Worm (Caenorhabditis elegans) whole organism, L1 larva: ENCODE results near the gene cgt-3.

ENCODE experiments used
- C04F5.9 ChIP-seq: sonication (generic microtip); optimal IDR thresholded peaks from 2 replicates; lab custom pipeline; 2016; ENCODE audit warnings: missing genetic modification characterization, missing compliant biosample characterization
- blmp-1 ChIP-seq: fragments of 150-350 bp; optimal IDR thresholded peaks from 2 replicates; lab custom pipeline; 2014; ENCODE audit warnings: missing biosample characterization, missing genetic modification characterization
- ceh-63 ChIP-seq: fragments of 200-800 bp; sonication (Bioruptor generic); optimal IDR thresholded peaks from 2 replicates; lab custom pipeline; 2018; ENCODE audit warnings: mild to moderate bottlenecking, missing genetic modification characterization, missing compliant biosample characterization
- ceh-82 ChIP-seq, 3 experiments: fragments of 150-350 bp in 1 of 3; sonication (generic microtip) in 2 of 3; optimal IDR thresholded peaks; 2 replicates each; lab custom pipeline; 2014 to 2017; ENCODE audit warnings: missing biosample characterization in 3 of 3, missing genetic modification characterization in 3 of 3
- dsc-1 ChIP-seq: sonication (generic microtip); optimal IDR thresholded peaks from 2 replicates; lab custom pipeline; 2016; ENCODE audit warnings: mild to moderate bottlenecking, missing genetic modification characterization, missing compliant biosample characterization
- efl-1 ChIP-seq, 4 experiments: fragments of 150-350 bp; optimal IDR thresholded peaks in 3 of 4; peaks in 1 of 4; 1 replicate in 1 of 4; 2 replicates in 3 of 4; lab custom pipeline; 2014; ENCODE audit warnings: missing biosample characterization in 2 of 4, missing genetic modification characterization in 2 of 4, missing genetic modification reagents in 2 of 4
- efl-3 ChIP-seq: fragments of 200-800 bp; sonication (Bioruptor generic); optimal IDR thresholded peaks from 2 replicates; lab custom pipeline; 2018; ENCODE audit warnings: mild to moderate bottlenecking, missing genetic modification characterization, missing compliant biosample characterization
- egl-27 ChIP-seq, 2 experiments: fragments of 150-350 bp in 1 of 2; sonication (generic microtip); optimal IDR thresholded peaks; 3 replicates each; lab custom pipeline; 2017 to 2018; ENCODE audit warnings: missing biosample characterization in 2 of 2, missing genetic modification characterization in 2 of 2, missing genetic modification reagents in 2 of 2
- elt-3 ChIP-seq, 6 experiments: fragments of 150-350 bp in 1 of 6; sonication (generic microtip); optimal IDR thresholded peaks; 2 replicates each; lab custom pipeline; 2017 to 2018; ENCODE audit warnings: missing biosample characterization in 6 of 6, missing genetic modification characterization in 6 of 6, inconsistent platforms in 1 of 6
- fkh-10 ChIP-seq: sonication (generic microtip); optimal IDR thresholded peaks from 2 replicates; lab custom pipeline; 2017; ENCODE audit warnings: missing biosample characterization, missing genetic modification reagents, missing genetic modification characterization
- fkh-8 ChIP-seq: sonication (generic microtip); optimal IDR thresholded peaks from 2 replicates; lab custom pipeline; 2016; ENCODE audit warnings: mild to moderate bottlenecking, missing genetic modification characterization, missing compliant biosample characterization
- fos-1 ChIP-seq: fragments of 150-350 bp; optimal IDR thresholded peaks from 2 replicates; lab custom pipeline; 2014; ENCODE audit warnings: missing biosample characterization, missing genetic modification characterization
- lin-14 ChIP-seq: fragments of 200-800 bp; sonication (Bioruptor generic); optimal IDR thresholded peaks from 2 replicates; lab custom pipeline; 2018; ENCODE audit warnings: mild to moderate bottlenecking, missing genetic modification characterization, moderate library complexity, missing compliant biosample characterization
- lsy-2 ChIP-seq, 2 experiments: fragments of 150-350 bp; optimal IDR thresholded peaks; 2 replicates each; lab custom pipeline; 2014; ENCODE audit warnings: missing biosample characterization in 2 of 2, missing genetic modification characterization in 2 of 2
- mab-9 ChIP-seq: fragments of 200-800 bp; sonication (Bioruptor generic); IDR thresholded peaks from 2 replicates; pipeline ENCODE4 v1.3.6; 2022; ENCODE audit warnings: missing genetic modification reagents, missing genetic modification characterization, missing compliant biosample characterization
- mdl-1 ChIP-seq, 2 experiments: fragments of 150-350 bp; optimal IDR thresholded peaks; 2 replicates each; lab custom pipeline; 2014 to 2017; ENCODE audit warnings: missing biosample characterization in 2 of 2, missing genetic modification characterization in 2 of 2, inconsistent platforms in 1 of 2
- mef-2 ChIP-seq: fragments of 150-350 bp; optimal IDR thresholded peaks from 2 replicates; lab custom pipeline; 2014; ENCODE audit warnings: missing biosample characterization, missing genetic modification characterization
- mep-1 ChIP-seq: fragments of 150-350 bp; optimal IDR thresholded peaks from 2 replicates; lab custom pipeline; 2014; ENCODE audit warnings: missing biosample characterization, missing genetic modification characterization
- nhr-11 ChIP-seq: fragments of 150-350 bp; optimal IDR thresholded peaks from 2 replicates; lab custom pipeline; 2014; ENCODE audit warnings: missing biosample characterization, missing genetic modification characterization
- nhr-12 ChIP-seq: sonication (generic microtip); optimal IDR thresholded peaks from 2 replicates; lab custom pipeline; 2017; ENCODE audit warnings: missing biosample characterization, missing genetic modification characterization
- nhr-47 ChIP-seq: sonication (generic microtip); optimal IDR thresholded peaks from 2 replicates; lab custom pipeline; 2016; ENCODE audit warnings: mild to moderate bottlenecking, missing genetic modification characterization, moderate library complexity, missing compliant biosample characterization
- nhr-71 ChIP-seq: sonication (generic microtip); optimal IDR thresholded peaks from 2 replicates; lab custom pipeline; 2016; ENCODE audit warnings: mild to moderate bottlenecking, missing genetic modification characterization, moderate library complexity, missing compliant biosample characterization
- nhr-84 ChIP-seq: sonication (generic microtip); optimal IDR thresholded peaks from 2 replicates; lab custom pipeline; 2017; ENCODE audit warnings: missing biosample characterization, missing genetic modification characterization
- pqm-1 ChIP-seq: sonication (generic microtip); optimal IDR thresholded peaks from 3 replicates; lab custom pipeline; 2017; ENCODE audit warnings: missing biosample characterization, missing genetic modification characterization
- snu-23 ChIP-seq: sonication (generic microtip); optimal IDR thresholded peaks from 2 replicates; lab custom pipeline; 2016; ENCODE audit warnings: missing genetic modification characterization, missing compliant biosample characterization
- sup-37 ChIP-seq: fragments of 200-800 bp; sonication (Bioruptor generic); optimal IDR thresholded peaks from 2 replicates; lab custom pipeline; 2018; ENCODE audit warnings: mild to moderate bottlenecking, missing genetic modification characterization, missing compliant biosample characterization
- swsn-7 ChIP-seq: sonication (generic microtip); optimal IDR thresholded peaks from 2 replicates; lab custom pipeline; 2016; ENCODE audit warnings: missing genetic modification characterization, missing compliant biosample characterization
- tlp-1 ChIP-seq: fragments of 150-350 bp; optimal IDR thresholded peaks from 2 replicates; lab custom pipeline; 2014; ENCODE audit warnings: missing biosample characterization, missing genetic modification characterization
- zag-1 ChIP-seq: fragments of 150-350 bp; optimal IDR thresholded peaks from 2 replicates; lab custom pipeline; 2014; ENCODE audit warnings: missing biosample characterization, missing genetic modification characterization
- ztf-11 ChIP-seq, 2 experiments: sonication (generic microtip); optimal IDR thresholded peaks; 2 replicates each; lab custom pipeline; 2016 to 2017; ENCODE audit warnings: missing genetic modification characterization in 2 of 2, missing biosample characterization in 1 of 2, missing compliant biosample characterization in 1 of 2
- ztf-4 ChIP-seq: fragments of 150-350 bp; optimal IDR thresholded peaks from 2 replicates; lab custom pipeline; 2014; ENCODE audit warnings: missing biosample characterization, missing genetic modification characterization

cgt-3 gene

DNA sequence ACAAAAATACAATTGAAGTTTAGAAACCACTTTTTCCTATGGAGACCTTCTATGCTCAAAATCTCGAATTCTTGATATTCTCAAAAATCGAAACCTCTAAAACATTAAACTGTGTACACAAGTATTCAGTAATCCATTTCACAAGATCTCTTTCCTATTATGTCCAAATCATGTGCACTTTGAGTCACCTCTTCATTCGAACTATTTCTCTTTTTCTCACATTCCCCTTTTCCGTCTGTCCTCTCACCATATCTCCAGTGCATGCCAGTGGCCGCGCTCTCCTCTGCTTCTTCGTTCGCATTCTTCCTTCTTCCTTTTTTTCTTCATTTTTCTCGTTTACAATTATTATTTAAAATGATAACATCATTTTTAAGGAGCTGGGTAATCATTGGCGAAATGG is 31.5 kb downstream of the cgt-3 start, which contains the start of gene F28B12.1:
Gene F28B12.1, plus strand, starts transcription at position 335 of the 400 bp plus-strand sequence.
- TF ChIP-seq fkh-8 (peak; percentile 86), mep-1 (tag; lab: Kevin White, UChicago) (peak; percentile 44), ztf-11 (tag; optimal IDR thresholded peaks at IDR 0.05; lab: Kevin White, UChicago) (no peak), nhr-71 (tag; lab: Kevin White, UChicago) (peak; percentile 43), blmp-1 (tag; lab: Kevin White, UChicago) (peak; percentile 0), lin-14 (GFP tag; lab: Kevin White, UChicago) (peak; percentile 54), lsy-2 (tag; optimal IDR thresholded peaks at IDR 0.05; lab: Kevin White, UChicago) (peak in 1 of 2 experiments; percentile 21), nhr-47 (tag; lab: Kevin White, UChicago) (peak; percentile 21), dsc-1 (tag; lab: Kevin White, UChicago) (peak; percentile 65), snu-23 (peak; percentile 12), efl-1 (optimal IDR thresholded peaks at IDR 0.05; lab: Kevin White, UChicago) (peak in 1 of 2 experiments; percentile 9), efl-1 (GFP tag; optimal IDR thresholded peaks at IDR 0.05 in 1 of 2; lab: Kevin White, UChicago) (no peak), mef-2 (tag; lab: Kevin White, UChicago) (no peak), fos-1 (tag; lab: Kevin White, UChicago) (no peak), sup-37 (GFP tag; lab: Kevin White, UChicago) (no peak)

- TF ChIP-seq efl-3 (GFP tag; lab: Kevin White, UChicago) (no peak), elt-3 (tag; optimal IDR thresholded peaks at IDR 0.05; lab: Kevin White, UChicago) (no peak), C04F5.9 (tag; lab: Kevin White, UChicago) (no peak), ztf-11 (tag; optimal IDR thresholded peaks at IDR 0.05; lab: Kevin White, UChicago) (no peak), pqm-1 (tag; lab: Kevin White, UChicago) (no peak), egl-27 (tag; optimal IDR thresholded peaks at IDR 0.05; lab: Kevin White, UChicago) (no peak)
Observed at ce11 chrII:5944268-5944667, 33.1 kb downstream of the cgt-3 start, which contains the start of gene B0034.2. Gene B0034.2 (minus strand): TSS chrII:5944368.

DNA sequence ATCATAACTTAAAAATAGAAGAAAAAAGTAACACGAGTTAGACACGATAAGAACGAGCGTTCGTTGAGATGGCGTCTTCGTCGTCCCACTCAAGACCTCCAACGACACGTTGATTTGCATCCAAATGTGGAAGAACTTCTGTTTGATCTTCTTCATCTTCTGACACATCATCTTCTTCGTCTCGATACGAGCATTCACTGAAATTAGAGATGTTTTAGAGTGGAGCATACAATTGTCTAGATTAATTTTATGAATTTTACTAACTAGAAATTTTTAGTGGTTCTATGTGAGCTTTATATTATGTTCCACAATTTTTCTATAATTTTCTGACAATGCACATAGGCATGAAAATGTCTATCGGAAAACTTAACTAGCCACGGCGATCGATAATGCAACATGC is 34.7 kb downstream of the cgt-3 start:
- TF ChIP-seq zag-1 (tag; lab: Kevin White, UChicago) (no peak), efl-1 (optimal IDR thresholded peaks at IDR 0.05; lab: Kevin White, UChicago) (no peak), efl-1 (GFP tag; optimal IDR thresholded peaks at IDR 0.05 in 1 of 2; lab: Kevin White, UChicago) (peak in 1 of 2 experiments; percentile 83), mdl-1 (tag; optimal IDR thresholded peaks at IDR 0.05; lab: Kevin White, UChicago) (no peak), tlp-1 (tag; lab: Kevin White, UChicago) (no peak), nhr-12 (no peak)

DNA sequence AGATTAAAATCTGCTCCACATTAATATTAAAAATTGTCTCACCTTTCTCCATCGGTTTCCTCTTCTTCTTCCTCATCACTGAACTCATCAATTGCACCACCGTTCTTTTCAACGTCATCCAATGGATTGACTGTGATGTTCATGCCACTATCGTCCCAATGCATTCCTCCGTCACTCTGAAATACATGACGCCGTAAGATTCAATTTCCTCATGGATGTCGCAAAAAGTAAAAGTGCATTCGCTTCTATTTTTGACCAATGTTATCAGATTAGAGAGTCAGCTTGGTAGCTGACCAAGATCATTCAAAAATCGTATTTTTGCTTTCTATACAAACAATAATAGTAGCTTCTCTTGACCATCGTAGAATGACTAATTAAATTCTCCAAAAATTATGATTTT is 35.3 kb downstream of the cgt-3 start:
- peak; percentile 70 for TF ChIP-seq fkh-10 (GFP tag; lab: Kevin White, UChicago)
- TF ChIP-seq ztf-4, result no peak

DNA sequence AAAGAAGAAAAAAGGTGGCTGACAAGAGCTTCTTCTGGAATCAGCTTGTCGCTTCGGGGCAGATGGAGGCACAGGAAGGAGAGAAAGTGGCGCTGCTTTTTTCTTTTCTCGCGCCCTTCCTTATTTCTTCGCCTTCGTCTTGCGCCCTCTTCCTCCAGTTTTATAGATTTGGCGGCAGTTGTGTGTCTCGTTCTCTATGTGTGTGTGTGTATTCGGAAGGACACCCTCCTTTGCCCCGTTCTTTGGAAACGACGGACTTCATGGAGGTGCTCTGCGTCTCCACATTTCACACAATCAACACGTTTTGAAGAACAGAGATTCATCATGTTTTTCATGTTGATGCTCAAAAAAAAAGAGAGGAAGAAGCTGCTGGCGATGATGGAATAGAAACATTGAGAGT is 37.6 kb downstream of the cgt-3 start:
- TF ChIP-seq nhr-84 (tag; lab: Kevin White, UChicago) (no peak), mdl-1 (tag; optimal IDR thresholded peaks at IDR 0.05; lab: Kevin White, UChicago) (no peak), ztf-11 (tag; optimal IDR thresholded peaks at IDR 0.05; lab: Kevin White, UChicago) (no peak), fkh-10 (GFP tag; lab: Kevin White, UChicago) (peak; percentile 21), ceh-82 (tag; optimal IDR thresholded peaks at IDR 0.05; lab: Kevin White, UChicago) (peak in 1 of 3 experiments; percentile 20), dsc-1 (tag; lab: Kevin White, UChicago) (peak; percentile 27), lsy-2 (tag; optimal IDR thresholded peaks at IDR 0.05; lab: Kevin White, UChicago) (peak in 1 of 2 experiments; percentile 3), nhr-71 (tag; lab: Kevin White, UChicago) (peak; percentile 8), fkh-8 (peak; percentile 38), tlp-1 (tag; lab: Kevin White, UChicago) (no peak), lin-14 (GFP tag; lab: Kevin White, UChicago) (peak; percentile 84)

DNA sequence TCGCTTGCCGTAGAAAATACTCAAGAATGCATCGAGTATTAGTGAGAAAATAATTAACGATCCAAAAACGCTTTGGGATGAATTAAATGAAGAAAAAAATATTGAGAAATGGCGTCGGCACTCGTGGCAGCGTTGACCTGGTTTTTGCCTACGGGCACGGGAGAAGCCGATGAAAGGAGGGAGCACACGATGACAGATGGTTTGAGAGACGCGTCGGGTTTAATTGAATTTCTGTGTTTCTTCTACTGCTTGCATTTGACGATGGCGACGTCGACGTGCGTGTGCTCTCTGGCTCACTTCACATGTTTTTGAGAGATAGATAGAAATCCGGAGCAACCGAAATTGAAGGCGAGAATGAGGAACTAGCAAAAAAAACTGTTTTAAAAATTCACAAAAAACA is 39.5 kb downstream of the cgt-3 start:
- TF ChIP-seq nhr-47 (tag; lab: Kevin White, UChicago) (peak; percentile 28), fos-1 (tag; lab: Kevin White, UChicago) (no peak), dsc-1 (tag; lab: Kevin White, UChicago) (peak; percentile 72), mab-9 (GFP tag; lab: Robert Waterston, UW) (no peak), lin-14 (GFP tag; lab: Kevin White, UChicago) (peak; percentile 55), nhr-11 (tag; lab: Kevin White, UChicago) (no peak), ceh-63 (GFP tag; lab: Kevin White, UChicago) (peak; percentile 31), fkh-10 (GFP tag; lab: Kevin White, UChicago) (peak; percentile 13), swsn-7 (tag; lab: Kevin White, UChicago) (no peak)
